Fruit fly (Drosophila melanogaster): ENCODE data around the gene sty.

Gene sty

DNA sequence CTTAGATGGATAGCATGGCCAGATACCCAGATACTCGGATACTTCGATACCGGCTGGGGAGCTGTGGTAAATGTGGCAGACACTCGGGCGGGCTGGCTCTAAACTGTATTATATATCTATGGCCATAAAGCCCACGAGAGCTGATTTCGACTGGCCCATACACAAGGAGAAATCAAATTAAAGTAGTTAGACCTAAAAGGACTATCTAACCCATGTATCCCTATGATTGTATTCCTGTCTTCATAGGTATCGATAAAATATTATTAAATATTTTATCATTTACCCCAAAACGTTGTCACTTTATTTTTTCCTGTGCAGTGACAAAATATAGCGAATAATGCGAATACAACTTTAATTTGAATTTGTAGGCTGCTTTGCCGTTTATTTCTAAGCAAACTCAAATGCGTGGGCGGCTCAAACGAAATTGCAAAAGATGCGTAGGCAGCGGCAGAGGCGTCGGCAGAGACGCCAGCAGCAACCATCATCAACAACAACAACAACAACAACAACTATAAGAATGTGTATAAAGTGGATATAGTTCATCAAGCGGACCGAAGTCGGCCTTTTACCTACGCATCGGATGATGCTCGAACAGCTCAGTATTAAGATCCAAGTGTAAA, 42.8 kb downstream of the sty start (continued):
- TF ChIP-seq cwo (GFP tag; optimal IDR thresholded peaks at IDR 0.05) (no peak), CG1832 (GFP tag; optimal IDR thresholded peaks at IDR 0.05) (no peak), CG2120 (GFP tag; optimal IDR thresholded peaks at IDR 0.05) (peak; percentile 23), CG7786 (GFP tag; optimal IDR thresholded peaks at IDR 0.05) (no peak), br (optimal IDR thresholded peaks at IDR 0.05) (no peak), pita (GFP tag; optimal IDR thresholded peaks at IDR 0.05) (no peak), Optix (GFP tag; IDR thresholded peaks at IDR 0.05) (no peak), Awh (GFP tag; IDR thresholded peaks at IDR 0.05) (peak; percentile 55; the same call in 1 of the 2 replicates), CG13296 (GFP tag; optimal IDR thresholded peaks at IDR 0.05) (peak; percentile 27), Med (GFP tag) (peak; percentile 78), CG1024 (GFP tag; IDR thresholded peaks at IDR 0.05) (0 out of 2 replicates have a peak, but pooled peaks have one; percentile 10), otp (GFP tag; IDR thresholded peaks at IDR 0.05) (peak; percentile 64; the same call in 2 of the 3 replicates), Hmx (GFP tag; optimal IDR thresholded peaks at IDR 0.05) (no peak), CG12391 (tag; optimal IDR thresholded peaks at IDR 0.05) (no peak), CG9727 (GFP tag; optimal IDR thresholded peaks at IDR 0.05) (no peak), HLHmδ (GFP tag; optimal IDR thresholded peaks at IDR 0.05) (no peak), Blimp-1 (GFP tag; optimal IDR thresholded peaks at IDR 0.05) (peak; percentile 17), CG2202 (tag; optimal IDR thresholded peaks at IDR 0.05) (no peak), CG42726 (GFP tag; IDR thresholded peaks at IDR 0.05; ENCODE audit: partially characterized antibody) (no peak), CG32772 (GFP tag; IDR thresholded peaks at IDR 0.05) (no peak), da (GFP tag; optimal IDR thresholded peaks at IDR 0.05) (no peak), Asciz (GFP tag; optimal IDR thresholded peaks at IDR 0.05) (no peak), CG12942 (GFP tag; optimal IDR thresholded peaks at IDR 0.05) (no peak), CG17361 (GFP tag; IDR thresholded peaks at IDR 0.05) (no peak), MBD-R2 (GFP tag; IDR thresholded peaks at IDR 0.05) (no peak), CG6683 (GFP tag; optimal IDR thresholded peaks at IDR 0.05) (no peak), Spps (tag; optimal IDR thresholded peaks at IDR 0.05) (no peak), CG2889 (GFP tag; IDR thresholded peaks at IDR 0.05) (peak; percentile 47; the same call in 1 of the 3 replicates), CG10565 (GFP tag; optimal IDR thresholded peaks at IDR 0.05) (no peak), CG12219 (GFP tag; optimal IDR thresholded peaks at IDR 0.05) (peak; percentile 22), CG15073 (GFP tag; optimal IDR thresholded peaks at IDR 0.05) (no peak), ase (GFP tag; IDR thresholded peaks at IDR 0.05) (peak; percentile 61; the same call in 1 of the 3 replicates), fd102C (GFP tag; optimal IDR thresholded peaks at IDR 0.05) (no peak), tio (GFP tag; optimal IDR thresholded peaks at IDR 0.05) (no peak), CG7987 (GFP tag; optimal IDR thresholded peaks at IDR 0.05) (no peak), fd96Cb (tag; optimal IDR thresholded peaks at IDR 0.05) (peak; percentile 25), Max (GFP tag; optimal IDR thresholded peaks at IDR 0.05) (no peak), CG3163 (GFP tag; optimal IDR thresholded peaks at IDR 0.05) (no peak), CG10209 (GFP tag; optimal IDR thresholded peaks at IDR 0.05) (peak; percentile 3), Gug (GFP tag; IDR thresholded peaks at IDR 0.05) (0 out of 4 replicates have a peak, but pooled peaks have one; percentile 23), inv (GFP tag; IDR thresholded peaks at IDR 0.05; ENCODE audit: partially characterized antibody) (no peak), CG11247 (GFP tag; IDR thresholded peaks at IDR 0.05) (peak; percentile 49; the same call in 1 of the 2 replicates), Bteb2 (GFP tag; optimal IDR thresholded peaks at IDR 0.05) (no peak), CG2678 (tag; optimal IDR thresholded peaks at IDR 0.05) (peak; percentile 57), chinmo (GFP tag; IDR thresholded peaks at IDR 0.05; ENCODE audit: partially characterized antibody) (no peak), CG30020 (tag; optimal IDR thresholded peaks at IDR 0.05) (no peak), CG16779 (GFP tag; IDR thresholded peaks at IDR 0.05) (no peak), hth (optimal IDR thresholded peaks at IDR 0.05) (no peak), CG17912 (GFP tag; optimal IDR thresholded peaks at IDR 0.05) (no peak), bigmax (GFP tag; optimal IDR thresholded peaks at IDR 0.05) (no peak)
